Fruit fly (Drosophila melanogaster) whole organism, embryonic: ENCODE results near the gene CG10383.
A peak's percentile ranks its signal among the peaks of the same experiment; 100 is the strongest.

Source experiments
- Aef1 ChIP-seq: fragments of 200-800 bp; sonication (Bioruptor generic); IDR thresholded peaks from 3 replicates; pipeline ENCODE4 v1.3.6; 2022; ENCODE audit warnings: missing biosample characterization, missing genetic modification characterization
- BEAF-32 ChIP-seq: fragments of 200-800 bp; sonication (Bioruptor generic); optimal IDR thresholded peaks from 3 replicates; lab custom pipeline; 2017; ENCODE audit warnings: missing biosample characterization, missing genetic modification characterization, mild to moderate bottlenecking, moderate library complexity, missing genetic modification reagents
- Bdp1 ChIP-seq: fragments of 200-800 bp; sonication (Bioruptor generic); optimal IDR thresholded peaks from 3 replicates; lab custom pipeline; 2016; ENCODE audit warnings: missing biosample characterization, missing genetic modification characterization
- CG10321 ChIP-seq: fragments of 200-800 bp; sonication (Bioruptor generic); IDR thresholded peaks from 2 replicates; pipeline ENCODE4 v1.3.6; 2022; ENCODE audit warnings: missing biosample characterization, missing genetic modification characterization
- CG11085 ChIP-seq: fragments of 200-800 bp; sonication (Bioruptor generic); IDR thresholded peaks from 2 replicates; pipeline ENCODE4 v1.3.6; 2022; ENCODE audit warnings: missing biosample characterization, missing genetic modification characterization
- CG12071 ChIP-seq: fragments of 200-800 bp; sonication (Bioruptor generic); optimal IDR thresholded peaks from 3 replicates; lab custom pipeline; 2018; ENCODE audit warnings: missing biosample characterization, mild to moderate bottlenecking, missing genetic modification characterization
- CG12744 ChIP-seq: fragments of 200-800 bp; sonication (Bioruptor generic); optimal IDR thresholded peaks from 2 replicates; lab custom pipeline; 2016; ENCODE audit warnings: missing biosample characterization, missing genetic modification characterization
- CG13287 ChIP-seq: fragments of 200-800 bp; sonication (Bioruptor generic); IDR thresholded peaks from 2 replicates; pipeline ENCODE4 v1.3.6; 2022; ENCODE audit warnings: missing biosample characterization, missing genetic modification characterization; ENCODE audit not compliant: partially characterized antibody
- CG14014 ChIP-seq: fragments of 200-800 bp; sonication (Bioruptor generic); IDR thresholded peaks from 2 replicates; pipeline ENCODE4 v1.3.6; 2022; ENCODE audit warnings: missing biosample characterization, missing genetic modification characterization
- CG1602 ChIP-seq: fragments of 200-800 bp; sonication (Bioruptor generic); optimal IDR thresholded peaks from 3 replicates; lab custom pipeline; 2016; ENCODE audit warnings: missing biosample characterization, missing genetic modification characterization
- CG16863 ChIP-seq: fragments of 200-800 bp; sonication (Bioruptor generic); optimal IDR thresholded peaks from 3 replicates; lab custom pipeline; 2016; ENCODE audit warnings: missing biosample characterization, missing genetic modification characterization
- CG17385 ChIP-seq: fragments of 200-800 bp; sonication (Bioruptor generic); optimal IDR thresholded peaks from 3 replicates; lab custom pipeline; 2018; ENCODE audit warnings: missing biosample characterization, mild to moderate bottlenecking, missing genetic modification characterization
- CG2199 ChIP-seq: fragments of 200-800 bp; sonication (Bioruptor generic); IDR thresholded peaks from 3 replicates; pipeline ENCODE4 v1.3.6; 2022; ENCODE audit warnings: missing biosample characterization, missing genetic modification characterization
- CG30020 ChIP-seq: fragments of 200-800 bp; optimal IDR thresholded peaks from 2 replicates; lab custom pipeline; 2019; ENCODE audit warnings: missing biosample characterization, mild to moderate bottlenecking, missing genetic modification characterization, moderate library complexity
- CG3065 ChIP-seq: fragments of 200-800 bp; sonication (Bioruptor generic); optimal IDR thresholded peaks from 2 replicates; lab custom pipeline; 2016; ENCODE audit warnings: missing biosample characterization, missing genetic modification characterization
- CG31441 ChIP-seq: fragments of 200-800 bp; sonication (Bioruptor generic); IDR thresholded peaks from 2 replicates; pipeline ENCODE4 v1.3.6; 2022; ENCODE audit warnings: missing biosample characterization, missing genetic modification characterization
- CG3163 ChIP-seq: fragments of 200-800 bp; sonication (Bioruptor generic); optimal IDR thresholded peaks from 3 replicates; lab custom pipeline; 2016; ENCODE audit warnings: missing biosample characterization, missing genetic modification characterization
- CG32532 ChIP-seq: fragments of 200-800 bp; sonication (Bioruptor generic); IDR thresholded peaks from 2 replicates; pipeline ENCODE4 v1.3.6; 2022; ENCODE audit warnings: missing biosample characterization, missing genetic modification characterization
- CG7372 ChIP-seq: fragments of 200-800 bp; sonication (Bioruptor generic); IDR thresholded peaks from 2 replicates; pipeline ENCODE4 v1.3.6; 2022; ENCODE audit warnings: missing biosample characterization, missing genetic modification characterization
- CG7745 ChIP-seq: fragments of 200-800 bp; sonication (Bioruptor generic); optimal IDR thresholded peaks from 2 replicates; lab custom pipeline; 2018; ENCODE audit warnings: missing biosample characterization, mild to moderate bottlenecking, missing genetic modification characterization, moderate library complexity
- CG9215 ChIP-seq: fragments of 200-800 bp; sonication (Bioruptor generic); IDR thresholded peaks from 2 replicates; pipeline ENCODE4 v1.3.6; 2022; ENCODE audit warnings: missing biosample characterization, missing genetic modification characterization
- CG9817 ChIP-seq: fragments of 200-800 bp; sonication (Bioruptor generic); optimal IDR thresholded peaks from 2 replicates; lab custom pipeline; 2018; ENCODE audit warnings: missing biosample characterization, mild to moderate bottlenecking, missing genetic modification characterization, moderate library complexity
- Dip3 ChIP-seq: fragments of 200-800 bp; sonication (Bioruptor generic); optimal IDR thresholded peaks from 3 replicates; lab custom pipeline; 2016; ENCODE audit warnings: missing biosample characterization, missing genetic modification characterization
- Doc2 ChIP-seq: fragments of 200-800 bp; sonication (Bioruptor generic); IDR thresholded peaks from 2 replicates; pipeline ENCODE4 v1.3.6; 2022; ENCODE audit warnings: missing biosample characterization, missing genetic modification characterization
- Dp ChIP-seq: fragments of 200-800 bp; sonication (Bioruptor generic); optimal IDR thresholded peaks from 2 replicates; lab custom pipeline; 2018; ENCODE audit warnings: missing biosample characterization, mild to moderate bottlenecking, missing genetic modification characterization, moderate library complexity
- ERR ChIP-seq: fragments of 200-800 bp; sonication (Bioruptor generic); optimal IDR thresholded peaks from 2 replicates; lab custom pipeline; 2016; ENCODE audit warnings: missing biosample characterization, missing genetic modification characterization
- Lhr ChIP-seq: fragments of 200-800 bp; sonication (Bioruptor generic); optimal IDR thresholded peaks from 3 replicates; lab custom pipeline; 2017; ENCODE audit warnings: mild to moderate bottlenecking, missing biosample characterization, missing genetic modification reagents, missing genetic modification characterization
- Ravus ChIP-seq: fragments of 200-800 bp; sonication (Bioruptor generic); IDR thresholded peaks from 2 replicates; pipeline ENCODE4 v1.3.6; 2022; ENCODE audit warnings: missing biosample characterization, missing genetic modification characterization
- Stat92E ChIP-seq, 3 experiments: fragments of >200 bp in 2 of 3; fragments of 200-800 bp in 1 of 3; sonication (Bioruptor generic) in 1 of 3; optimal IDR thresholded peaks; 2 replicates each; lab custom pipeline; 2017 to 2019; ENCODE audit warnings: missing biosample characterization in 3 of 3, missing genetic modification characterization in 3 of 3, mild to moderate bottlenecking in 1 of 3, moderate library complexity in 1 of 3
- Trl ChIP-seq, 3 experiments: fragments of >200 bp in 2 of 3; fragments of 200-800 bp in 1 of 3; sonication (Bioruptor generic) in 1 of 3; optimal IDR thresholded peaks; 2 replicates in 1 of 3; 3 replicates in 2 of 3; lab custom pipeline; 2016 to 2017; ENCODE audit warnings: missing biosample characterization in 1 of 3, missing genetic modification characterization in 1 of 3
- abd-A ChIP-seq: fragments of 200-800 bp; sonication (Bioruptor generic); optimal IDR thresholded peaks from 3 replicates; lab custom pipeline; 2019; ENCODE audit warnings: missing biosample characterization, mild to moderate bottlenecking, missing genetic modification characterization, moderate library complexity
- br ChIP-seq: fragments of >200 bp; optimal IDR thresholded peaks from 2 replicates; lab custom pipeline; 2017
- bsh ChIP-seq, 2 experiments: fragments of 200-800 bp; sonication (Bioruptor generic); optimal IDR thresholded peaks; 2 replicates each; lab custom pipeline; 2017 to 2018; ENCODE audit warnings: mild to moderate bottlenecking in 2 of 2, missing biosample characterization in 2 of 2, missing genetic modification characterization in 2 of 2, moderate library complexity in 1 of 2
- btn ChIP-seq: fragments of 200-800 bp; sonication (Bioruptor generic); optimal IDR thresholded peaks from 2 replicates; lab custom pipeline; 2016; ENCODE audit warnings: missing biosample characterization, missing genetic modification characterization
- cas ChIP-seq: fragments of 200-800 bp; sonication (Bioruptor generic); IDR thresholded peaks from 2 replicates; pipeline ENCODE4 v1.3.6; 2022; ENCODE audit warnings: missing biosample characterization, missing genetic modification characterization
- chn ChIP-seq: fragments of 200-800 bp; sonication (Bioruptor generic); optimal IDR thresholded peaks from 2 replicates; lab custom pipeline; 2016; ENCODE audit warnings: missing biosample characterization, missing genetic modification characterization
- croc ChIP-seq: fragments of 200-800 bp; sonication (Bioruptor generic); conservative IDR thresholded peaks from 3 replicates; pipeline ENCODE4 v1.3.6; 2022; ENCODE audit warnings: missing biosample characterization, missing genetic modification characterization
- crol ChIP-seq: fragments of 200-800 bp; sonication (Bioruptor generic); IDR thresholded peaks from 2 replicates; pipeline ENCODE4 v1.3.6; 2022; ENCODE audit warnings: missing biosample characterization, missing genetic modification characterization
- exex ChIP-seq: fragments of 200-800 bp; sonication (Bioruptor generic); optimal IDR thresholded peaks from 4 replicates; lab custom pipeline; 2018; ENCODE audit warnings: missing biosample characterization, mild to moderate bottlenecking, missing genetic modification characterization, moderate library complexity
- gcm2 ChIP-seq: fragments of 200-800 bp; sonication (Bioruptor generic); optimal IDR thresholded peaks from 2 replicates; lab custom pipeline; 2016; ENCODE audit warnings: missing biosample characterization, missing genetic modification characterization
- jumu ChIP-seq: fragments of 200-800 bp; sonication (Bioruptor generic); optimal IDR thresholded peaks from 3 replicates; lab custom pipeline; 2016; ENCODE audit warnings: missing biosample characterization, missing genetic modification characterization
- kni ChIP-seq: fragments of 200-800 bp; sonication (Bioruptor generic); optimal IDR thresholded peaks from 3 replicates; lab custom pipeline; 2017; ENCODE audit warnings: mild to moderate bottlenecking, missing biosample characterization, missing genetic modification reagents, missing genetic modification characterization
- mld ChIP-seq: fragments of 200-800 bp; sonication (Bioruptor generic); IDR thresholded peaks from 3 replicates; pipeline ENCODE4 v1.3.6; 2022; ENCODE audit warnings: missing biosample characterization, missing genetic modification characterization; ENCODE audit not compliant: partially characterized antibody
- nau ChIP-seq: fragments of 200-800 bp; sonication (Bioruptor generic); optimal IDR thresholded peaks from 3 replicates; lab custom pipeline; 2017; ENCODE audit warnings: missing biosample characterization, mild to moderate bottlenecking, missing genetic modification characterization, missing genetic modification reagents
- pum ChIP-seq: fragments of 200-800 bp; sonication (Bioruptor generic); optimal IDR thresholded peaks from 2 replicates; lab custom pipeline; 2016; ENCODE audit warnings: missing biosample characterization, missing genetic modification characterization
- repo ChIP-seq: fragments of 200-800 bp; sonication (Bioruptor generic); optimal IDR thresholded peaks from 2 replicates; lab custom pipeline; 2016; ENCODE audit warnings: missing biosample characterization, missing genetic modification characterization
- sim ChIP-seq: fragments of 200-800 bp; sonication (Bioruptor generic); IDR thresholded peaks from 2 replicates; pipeline ENCODE4 v1.3.6; 2022; ENCODE audit warnings: missing biosample characterization, missing genetic modification characterization
- trem ChIP-seq: fragments of 200-800 bp; optimal IDR thresholded peaks from 3 replicates; lab custom pipeline; 2019; ENCODE audit warnings: missing biosample characterization, mild to moderate bottlenecking, missing genetic modification characterization, moderate library complexity
- trh ChIP-seq: fragments of 200-800 bp; sonication (Bioruptor generic); optimal IDR thresholded peaks from 2 replicates; lab custom pipeline; 2016; ENCODE audit warnings: missing biosample characterization, missing genetic modification characterization

Gene CG10383

DNA sequence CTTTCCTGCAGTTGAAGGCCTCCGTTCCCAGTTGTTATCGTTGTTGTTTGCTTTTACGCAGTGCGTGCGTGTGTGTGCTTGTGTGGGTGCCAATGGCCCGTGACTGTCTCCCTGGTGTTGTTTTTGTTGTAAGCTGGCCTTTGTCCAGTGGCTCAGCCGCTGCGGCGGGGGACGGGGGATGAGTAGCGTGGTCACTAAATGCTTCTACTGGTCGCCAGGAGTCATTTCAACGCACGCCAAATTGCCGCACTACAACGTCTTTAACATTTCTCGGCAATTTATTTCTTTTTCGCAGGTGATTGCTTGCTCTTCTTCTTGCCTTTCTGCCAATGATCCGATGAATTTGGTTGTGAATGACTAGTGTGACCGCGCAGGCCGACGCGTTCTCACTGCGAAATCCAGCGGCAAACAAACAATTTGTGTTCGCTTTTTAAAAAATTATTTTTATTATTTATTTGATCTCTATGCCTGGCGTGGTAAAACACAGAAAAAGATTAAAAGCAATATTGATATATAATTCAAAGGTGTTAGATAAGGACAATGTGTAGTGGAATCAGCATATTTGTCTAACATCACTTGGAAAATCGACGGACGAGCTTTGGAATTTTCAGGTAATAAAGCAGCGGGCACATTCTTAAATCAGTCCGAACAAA, 13.0 kb upstream of the CG10383 start, which contains the start of the genes Faf2 and Grip71 (continued):
- peak; percentile 56; the same call in 1 of the 2 replicates for TF ChIP-seq CG10321 (GFP tag; lab: Robert Waterston, UW)
- TF ChIP-seq CG7745 (tag; lab: Kevin White, UChicago) = no peak
- TF ChIP-seq CG7372 = peak; percentile 95
- peak; percentile 64; the same call in 2 of the 3 replicates for TF ChIP-seq CG2199 (GFP tag; lab: Robert Waterston, UW)
- peak; percentile 80 for TF ChIP-seq jumu (GFP tag; lab: Kevin White, UChicago)
- TF ChIP-seq CG14014 (GFP tag; lab: Robert Waterston, UW) = peak; percentile 95
- peak; percentile 74 for TF ChIP-seq CG3065
- peak; percentile 76 for TF ChIP-seq CG16863
- peak; percentile 92 for TF ChIP-seq CG9215 (GFP tag; lab: Robert Waterston, UW)
- peak; percentile 91 for TF ChIP-seq Lhr
- TF ChIP-seq croc (GFP tag; lab: Robert Waterston, UW) = peak; percentile 91
- peak; percentile 93 for TF ChIP-seq CG1602 (GFP tag; lab: Kevin White, UChicago)
- TF ChIP-seq mld (GFP tag; lab: Robert Waterston, UW) = no peak
- TF ChIP-seq CG3163 = peak; percentile 42
- no peak for TF ChIP-seq br (lab: Kevin White, UChicago)
- TF ChIP-seq gcm2 (GFP tag; lab: Kevin White, UChicago) = no peak
- peak; percentile 94 for TF ChIP-seq pum (GFP tag; lab: Kevin White, UChicago)
- peak; percentile 93 for TF ChIP-seq chn (GFP tag; lab: Kevin White, UChicago)
- TF ChIP-seq CG17385 (GFP tag; lab: Kevin White, UChicago) = peak; percentile 98
- peak; percentile 59 for TF ChIP-seq repo (GFP tag; lab: Kevin White, UChicago)
- peak; percentile 94 for TF ChIP-seq CG30020 (tag; lab: Kevin White, UChicago)
- TF ChIP-seq kni (GFP tag; lab: Kevin White, UChicago) = no peak
- TF ChIP-seq Dip3 (GFP tag; lab: Kevin White, UChicago) = peak; percentile 86
- peak; percentile 96 for TF ChIP-seq Aef1 (GFP tag; lab: Robert Waterston, UW)
- peak; percentile 90 for TF ChIP-seq Doc2 (GFP tag; lab: Robert Waterston, UW)
- TF ChIP-seq Ravus = peak; percentile 84
- TF ChIP-seq Dp (GFP tag; lab: Kevin White, UChicago) = peak; percentile 79
- TF ChIP-seq CG11085 (GFP tag; lab: Robert Waterston, UW) = peak; percentile 95
- TF ChIP-seq cas = peak; percentile 79; the same call in 1 of the 2 replicates
- peak in 1 of 3 experiments; percentile 28 for TF ChIP-seq Stat92E (GFP tag; optimal IDR thresholded peaks at IDR 0.05; lab: Kevin White, UChicago)
- peak; percentile 19 for TF ChIP-seq nau (GFP tag; lab: Kevin White, UChicago)
- no peak for TF ChIP-seq Trl (optimal IDR thresholded peaks at IDR 0.05; lab: Kevin White, UChicago)
- TF ChIP-seq Trl (GFP tag; optimal IDR thresholded peaks at IDR 0.05; lab: Kevin White, UChicago) = peak; percentile 80
- TF ChIP-seq abd-A (tag; lab: Kevin White, UChicago) = no peak
- TF ChIP-seq trh = peak; percentile 85
- TF ChIP-seq crol (GFP tag; lab: Robert Waterston, UW) = no peak; the same call in 1 of the 2 replicates
- TF ChIP-seq CG31441 (GFP tag; lab: Robert Waterston, UW) = peak; percentile 90
- peak; percentile 52 for TF ChIP-seq CG13287 (GFP tag; lab: Robert Waterston, UW)
- peak; percentile 96 for TF ChIP-seq CG9817 (tag; lab: Kevin White, UChicago)
- peak; percentile 79 for TF ChIP-seq BEAF-32
- peak; percentile 68 for TF ChIP-seq CG12744 (GFP tag; lab: Kevin White, UChicago)
- TF ChIP-seq bsh (GFP tag; optimal IDR thresholded peaks at IDR 0.05; lab: Kevin White, UChicago) = peak in 1 of 2 experiments; percentile 93
- peak; percentile 81 for TF ChIP-seq Bdp1 (GFP tag; lab: Kevin White, UChicago)
- peak; percentile 96 for TF ChIP-seq CG32532 (GFP tag; lab: Robert Waterston, UW)
- TF ChIP-seq trem (tag; lab: Kevin White, UChicago) = peak; percentile 93
- TF ChIP-seq CG12071 (GFP tag; lab: Kevin White, UChicago) = peak; percentile 41
- TF ChIP-seq btn (GFP tag; lab: Kevin White, UChicago) = no peak
- peak; percentile 55 for TF ChIP-seq sim (GFP tag; lab: Robert Waterston, UW)
- TF ChIP-seq ERR = peak; percentile 37
- TF ChIP-seq exex (tag; lab: Kevin White, UChicago) = no peak
